Fruit fly (Drosophila melanogaster) whole organism, pupa: ENCODE measurements around the gene wds.

Experiments
- CG13204 ChIP-seq: fragments of 200-800 bp; sonication (Bioruptor generic); optimal IDR thresholded peaks from 2 replicates; lab custom pipeline; 2018; ENCODE audit warnings: missing biosample characterization, mild to moderate bottlenecking, missing genetic modification characterization, moderate library complexity
- CG15710 ChIP-seq: fragments of 200-800 bp; sonication (Bioruptor generic); optimal IDR thresholded peaks from 2 replicates; lab custom pipeline; 2018; ENCODE audit warnings: missing biosample characterization, mild to moderate bottlenecking, missing genetic modification characterization, moderate library complexity
- CG8301 ChIP-seq: fragments of 200-800 bp; sonication (Bioruptor generic); optimal IDR thresholded peaks from 2 replicates; lab custom pipeline; 2018; ENCODE audit warnings: missing biosample characterization, mild to moderate bottlenecking, missing genetic modification characterization
- Ets98B ChIP-seq: fragments of 200-800 bp; sonication (Bioruptor generic); IDR thresholded peaks from 2 replicates; pipeline ENCODE4 v1.3.6; 2022; ENCODE audit warnings: missing biosample characterization, missing genetic modification characterization
- Pif1B ChIP-seq: fragments of 200-800 bp; sonication (Bioruptor generic); optimal IDR thresholded peaks from 3 replicates; lab custom pipeline; 2016; ENCODE audit warnings: missing biosample characterization, missing genetic modification characterization

DNA sequence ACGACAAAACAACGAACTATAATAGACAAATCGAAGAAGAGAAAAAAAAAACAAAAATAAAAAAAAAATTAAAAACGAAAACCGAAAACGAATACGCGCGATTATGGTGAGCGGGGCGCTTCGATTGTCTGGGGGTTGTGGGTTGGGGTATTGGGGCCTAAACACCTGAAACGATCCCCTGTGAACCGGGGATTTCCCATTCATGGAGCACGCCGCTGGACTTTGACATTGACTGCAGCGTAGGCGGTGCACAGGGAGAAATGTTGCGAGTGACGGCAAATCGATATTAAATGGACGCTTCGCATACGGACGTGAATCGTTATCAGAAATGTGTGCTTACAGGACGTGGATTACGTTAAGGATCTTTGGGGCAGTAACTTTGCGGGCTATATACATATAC is 6.5 kb downstream of the wds start:
- no peak for TF ChIP-seq CG13204 (GFP tag; lab: Kevin White, UChicago)
- no peak for TF ChIP-seq CG15710 (tag; lab: Kevin White, UChicago)
- no peak for TF ChIP-seq Pif1B (GFP tag; lab: Kevin White, UChicago)
- TF ChIP-seq Ets98B (GFP tag; lab: Robert Waterston, UW) = no peak
- TF ChIP-seq CG8301 (tag; lab: Kevin White, UChicago) = no peak
